Worm (Caenorhabditis elegans) whole organism, L4 larva: Measurements from ENCODE around the gene vha-7.

Experiments used
- F10B5.3 ChIP-seq: sonication (generic microtip); optimal IDR thresholded peaks from 2 replicates; lab custom pipeline; 2016; ENCODE audit warnings: mild to moderate bottlenecking, missing genetic modification characterization, missing compliant biosample characterization
- Y48G9A.11 ChIP-seq: fragments of 200-800 bp; sonication (Bioruptor generic); IDR thresholded peaks from 2 replicates; pipeline ENCODE4 v1.3.6; 2022; ENCODE audit warnings: missing genetic modification reagents, missing genetic modification characterization, missing compliant biosample characterization
- aly-2 ChIP-seq: sonication (generic microtip); optimal IDR thresholded peaks from 2 replicates; lab custom pipeline; 2018; ENCODE audit warnings: missing biosample characterization, missing genetic modification characterization
- dmd-9 ChIP-seq: fragments of 200-800 bp; sonication (Bioruptor generic); IDR thresholded peaks from 2 replicates; pipeline ENCODE4 v1.3.6; 2022; ENCODE audit warnings: missing genetic modification reagents, missing genetic modification characterization, missing compliant biosample characterization
- duxl-1 ChIP-seq: sonication (generic microtip); optimal IDR thresholded peaks from 2 replicates; lab custom pipeline; 2016; ENCODE audit warnings: mild to moderate bottlenecking, missing genetic modification characterization, moderate library complexity, missing compliant biosample characterization; ENCODE audit not compliant: poor library complexity
- fkh-10 ChIP-seq: fragments of 150-350 bp; optimal IDR thresholded peaks from 2 replicates; lab custom pipeline; 2014; ENCODE audit warnings: missing biosample characterization, missing genetic modification reagents, missing genetic modification characterization
- lin-15B ChIP-seq: fragments of 150-350 bp; sonication (generic microtip); optimal IDR thresholded peaks from 3 replicates; lab custom pipeline; 2014; ENCODE audit warnings: missing biosample characterization, missing genetic modification characterization
- nhr-11 ChIP-seq: fragments of 150-350 bp; optimal IDR thresholded peaks from 2 replicates; lab custom pipeline; 2014; ENCODE audit warnings: missing biosample characterization, missing genetic modification characterization
- nhr-111 ChIP-seq: fragments of 200-800 bp; sonication (Bioruptor generic); optimal IDR thresholded peaks from 2 replicates; lab custom pipeline; 2018; ENCODE audit warnings: mild to moderate bottlenecking, missing genetic modification characterization, missing compliant biosample characterization
- nhr-237 ChIP-seq: sonication (generic microtip); optimal IDR thresholded peaks from 2 replicates; lab custom pipeline; 2017; ENCODE audit warnings: missing biosample characterization, missing genetic modification characterization
- nhr-6 ChIP-seq: fragments of 150-350 bp; optimal IDR thresholded peaks from 2 replicates; lab custom pipeline; 2014; ENCODE audit warnings: missing biosample characterization, missing genetic modification characterization
- pha-4 ChIP-seq, 2 experiments: fragments of 150-350 bp in 1 of 2; fragments of 200-800 bp in 1 of 2; sonication (Bioruptor generic) in 1 of 2; IDR thresholded peaks in 1 of 2; optimal IDR thresholded peaks in 1 of 2; 2 replicates each; pipeline versions ENCODE4 v1.3.6 to Lab custom; 2014 to 2022; ENCODE audit warnings: missing genetic modification characterization in 2 of 2, missing genetic modification reagents in 2 of 2, missing biosample characterization in 1 of 2, missing compliant biosample characterization in 1 of 2
- unc-130 ChIP-seq: sonication (generic microtip); optimal IDR thresholded peaks from 2 replicates; lab custom pipeline; 2016; ENCODE audit warnings: missing genetic modification reagents, missing genetic modification characterization, missing compliant biosample characterization

DNA sequence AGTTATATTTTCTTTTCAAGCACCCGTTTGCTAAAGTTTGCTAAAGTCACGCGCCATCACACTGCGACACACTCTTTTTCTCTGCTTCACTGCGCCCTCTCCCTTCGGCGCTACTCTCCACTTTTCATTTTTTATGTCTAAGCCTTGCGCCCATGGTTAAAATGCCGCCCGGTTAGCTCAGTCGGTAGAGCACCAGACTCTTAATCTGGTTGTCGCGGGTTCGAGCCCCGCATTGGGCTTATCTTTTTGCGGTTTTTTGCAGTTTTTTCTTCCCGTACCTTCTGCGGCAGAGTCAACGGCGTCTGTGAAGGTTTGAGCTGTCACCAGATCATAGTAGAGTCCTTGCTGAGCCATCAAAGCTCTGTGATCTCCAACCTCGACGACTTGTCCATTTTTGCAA lies 45.7 kb upstream of the vha-7 start:
- TF ChIP-seq aly-2 (tag; lab: Kevin White, UChicago) (no peak), nhr-11 (tag; lab: Kevin White, UChicago) (peak; percentile 22), F10B5.3 (tag; lab: Kevin White, UChicago) (peak; percentile 35), nhr-111 (GFP tag; lab: Kevin White, UChicago) (peak; percentile 28), pha-4 (GFP tag; IDR thresholded peaks at IDR 0.05; lab: Robert Waterston, UW) (peak; percentile 94), pha-4 (tag; optimal IDR thresholded peaks at IDR 0.05; lab: Kevin White, UChicago) (no peak), dmd-9 (GFP tag; lab: Robert Waterston, UW) (peak; percentile 84), fkh-10 (peak; percentile 26), nhr-6 (no peak), Y48G9A.11 (GFP tag; lab: Robert Waterston, UW) (peak; percentile 56), nhr-237 (no peak), unc-130 (peak; percentile 71), lin-15B (tag; lab: Kevin White, UChicago) (no peak), duxl-1 (tag; lab: Kevin White, UChicago) (peak; percentile 45)
